Worm (Caenorhabditis elegans): ENCODE data around the gene gpx-6.

- TF ChIP-seq T22C8.4 (GFP tag; IDR thresholded peaks at IDR 0.05) (no peak), tab-1 (GFP tag; IDR thresholded peaks at IDR 0.05) (no peak), klf-2 (GFP tag; conservative IDR thresholded peaks at IDR 0.05) (no peak), flt-1 (GFP tag; IDR thresholded peaks at IDR 0.05) (no peak)
Measured at ce11 chrIV:8239584-8239983, 17.6 kb downstream of the gpx-6 start.

All from whole organism, midembryonic.